Worm (Caenorhabditis elegans) whole organism, early embryonic: ENCODE data around the gene itm-2.
A peak's percentile ranks its signal among the peaks of the same experiment; 100 is the strongest.

Experiments used
- B0310.2 ChIP-seq: sonication (generic microtip); optimal IDR thresholded peaks from 2 replicates; lab custom pipeline; 2016; ENCODE audit warnings: mild to moderate bottlenecking, missing genetic modification characterization, missing compliant biosample characterization
- F13C5.2 ChIP-seq: sonication (generic microtip); optimal IDR thresholded peaks from 2 replicates; lab custom pipeline; 2017; ENCODE audit warnings: mild to moderate bottlenecking, missing genetic modification characterization, inconsistent platforms, missing compliant biosample characterization
- aly-1 ChIP-seq: sonication (generic microtip); optimal IDR thresholded peaks from 2 replicates; lab custom pipeline; 2016; ENCODE audit warnings: missing genetic modification characterization, missing compliant biosample characterization
- ama-1 ChIP-seq: fragments of 150-350 bp; optimal IDR thresholded peaks from 2 replicates; lab custom pipeline; 2014
- ceh-13 ChIP-seq: fragments of 200-800 bp; sonication (Bioruptor generic); optimal IDR thresholded peaks from 2 replicates; lab custom pipeline; 2018; ENCODE audit warnings: mild to moderate bottlenecking, missing genetic modification characterization, missing compliant biosample characterization
- ceh-36 ChIP-seq: sonication (generic microtip); optimal IDR thresholded peaks from 2 replicates; lab custom pipeline; 2016; ENCODE audit warnings: missing genetic modification characterization, inconsistent platforms, missing compliant biosample characterization
- ets-7 ChIP-seq: sonication (generic microtip); optimal IDR thresholded peaks from 2 replicates; lab custom pipeline; 2016; ENCODE audit warnings: missing genotype, missing genetic modification characterization, missing compliant biosample characterization
- flt-1 ChIP-seq: fragments of 200-800 bp; sonication (Bioruptor generic); IDR thresholded peaks from 2 replicates; pipeline ENCODE4 v1.3.6; 2022; ENCODE audit warnings: missing genetic modification characterization, missing compliant biosample characterization
- hmbx-1 ChIP-seq: sonication (generic microtip); optimal IDR thresholded peaks from 2 replicates; lab custom pipeline; 2016; ENCODE audit warnings: mild to moderate bottlenecking, missing genetic modification characterization, missing compliant biosample characterization
- hmg-4 ChIP-seq: fragments of 200-800 bp; sonication (Bioruptor generic); optimal IDR thresholded peaks from 2 replicates; lab custom pipeline; 2018; ENCODE audit warnings: mild to moderate bottlenecking, missing genetic modification characterization, missing compliant biosample characterization
- hnd-1 ChIP-seq: sonication (generic microtip); optimal IDR thresholded peaks from 2 replicates; lab custom pipeline; 2016; ENCODE audit warnings: missing genetic modification characterization, missing compliant biosample characterization
- pes-1 ChIP-seq: fragments of 200-800 bp; sonication (Bioruptor generic); IDR thresholded peaks from 2 replicates; pipeline ENCODE4 v1.3.6; 2022; ENCODE audit warnings: missing genetic modification reagents, missing genetic modification characterization, missing compliant biosample characterization
- scrt-1 ChIP-seq: fragments of 200-800 bp; sonication (Bioruptor generic); IDR thresholded peaks from 2 replicates; pipeline ENCODE4 v1.3.6; 2022; ENCODE audit warnings: missing genetic modification characterization, missing compliant biosample characterization
- sea-1 ChIP-seq: fragments of 200-800 bp; sonication (Bioruptor generic); conservative IDR thresholded peaks from 2 replicates; pipeline ENCODE4 v1.3.6; 2022; ENCODE audit warnings: missing genetic modification characterization, missing compliant biosample characterization
- tbx-11 ChIP-seq: fragments of 200-800 bp; sonication (Bioruptor generic); IDR thresholded peaks from 2 replicates; pipeline ENCODE4 v1.3.6; 2022; ENCODE audit warnings: missing genetic modification characterization, missing compliant biosample characterization
- tbx-37 ChIP-seq: fragments of 200-800 bp; sonication (Bioruptor generic); conservative IDR thresholded peaks from 2 replicates; pipeline ENCODE4 v1.3.6; 2022; ENCODE audit warnings: missing genetic modification reagents, missing genetic modification characterization, missing compliant biosample characterization
- tra-4 ChIP-seq: sonication (generic microtip); optimal IDR thresholded peaks from 2 replicates; lab custom pipeline; 2017; ENCODE audit warnings: missing genetic modification characterization, missing compliant biosample characterization

itm-2 gene

DNA sequence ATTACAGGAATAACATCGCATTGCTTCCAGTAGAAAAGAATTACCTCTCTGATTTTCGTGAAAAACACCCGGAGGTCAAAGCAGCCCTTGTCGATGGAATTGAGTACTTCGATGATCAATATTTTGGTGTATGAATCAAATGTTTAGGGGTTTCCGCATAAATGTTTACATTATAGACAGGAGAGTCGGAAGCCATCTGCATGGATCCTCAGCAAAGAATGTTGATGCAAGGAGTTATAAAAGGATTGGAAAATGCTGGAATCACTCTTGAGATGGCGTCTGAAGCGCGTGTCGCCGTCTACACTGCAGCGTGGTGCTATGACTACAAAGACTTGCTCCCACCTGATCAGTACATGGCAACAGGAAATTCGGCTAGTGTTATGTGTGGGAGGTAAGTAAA, 30.7 kb upstream of the itm-2 start, which contains the start of gene C41A3.2:
Gene C41A3.2, minus strand, starts transcription at position 101 of the 400 bp plus-strand sequence.
- TF ChIP-seq tbx-37 (GFP tag; lab: Robert Waterston, UW): no peak
- TF ChIP-seq ceh-36 (tag; lab: Kevin White, UChicago): no peak
- no peak for TF ChIP-seq pes-1
- TF ChIP-seq hmbx-1: no peak

DNA sequence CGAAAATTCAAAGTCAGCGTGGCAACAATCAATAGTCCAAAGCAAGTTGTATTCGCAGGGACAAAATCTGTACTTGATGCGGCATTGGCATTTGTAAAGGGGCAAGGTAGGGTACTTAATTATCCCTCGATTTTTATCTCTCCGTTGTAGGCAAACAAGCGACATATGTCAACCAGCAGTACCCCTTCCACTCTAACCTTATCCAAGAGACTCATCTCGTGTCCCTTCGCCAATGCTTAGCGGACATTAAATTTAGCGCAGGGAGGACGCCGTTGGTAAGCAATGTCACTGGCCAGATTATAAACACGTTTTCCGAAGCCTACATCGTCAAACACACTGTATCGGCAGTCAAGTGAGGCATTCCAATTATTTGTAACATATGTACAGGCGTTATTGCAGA, 15.6 kb upstream of the itm-2 start:
- no peak for TF ChIP-seq hmbx-1
- TF ChIP-seq ceh-36 (tag; lab: Kevin White, UChicago): peak; percentile 35
- TF ChIP-seq flt-1: peak; percentile 67
- TF ChIP-seq aly-1 (tag; lab: Kevin White, UChicago): no peak
- no peak for TF ChIP-seq ets-7 (tag; lab: Kevin White, UChicago)
- no peak for TF ChIP-seq pes-1
- TF ChIP-seq tbx-11: peak; percentile 75
- no peak for TF ChIP-seq B0310.2 (tag; lab: Kevin White, UChicago)
- peak; percentile 93 for TF ChIP-seq hmg-4 (GFP tag; lab: Kevin White, UChicago)
- peak; percentile 97 for TF ChIP-seq F13C5.2 (tag; lab: Kevin White, UChicago)
- TF ChIP-seq ceh-13 (GFP tag; lab: Kevin White, UChicago): peak; percentile 36
- TF ChIP-seq sea-1: 0 out of 2 replicates have a peak, but pooled peaks have one; percentile 40
- TF ChIP-seq tbx-37 (GFP tag; lab: Robert Waterston, UW): peak; percentile 68; the same call in 1 of the 2 replicates
- no peak for TF ChIP-seq ama-1 (lab: Kevin White, UChicago)
- TF ChIP-seq scrt-1 (GFP tag; lab: Robert Waterston, UW): 0 out of 2 replicates have a peak, but pooled peaks have one; percentile 41
- no peak for TF ChIP-seq hnd-1

DNA sequence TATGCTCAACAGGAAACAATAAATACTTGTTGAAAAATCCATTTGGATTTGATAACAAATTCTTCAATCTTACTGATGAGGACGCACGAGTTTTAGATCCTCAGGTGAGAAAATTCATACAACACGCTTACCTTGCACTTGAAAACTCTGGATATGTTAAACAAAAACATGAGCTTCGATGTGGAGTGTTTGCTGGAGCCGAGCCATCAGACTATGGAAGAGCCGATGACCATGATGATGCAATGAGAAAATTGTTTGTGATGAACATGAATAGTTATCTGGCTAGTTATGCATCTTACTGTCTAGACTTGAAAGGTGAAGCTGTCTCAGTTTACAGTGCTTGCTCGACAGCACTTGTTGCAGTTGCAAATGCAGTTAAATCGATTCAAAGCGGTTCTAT, 11.1 kb upstream of the itm-2 start:
- TF ChIP-seq F13C5.2 (tag; lab: Kevin White, UChicago) (no peak), ceh-36 (tag; lab: Kevin White, UChicago) (no peak), ets-7 (tag; lab: Kevin White, UChicago) (no peak), tbx-11 (no peak), hmbx-1 (no peak), B0310.2 (tag; lab: Kevin White, UChicago) (no peak), tra-4 (tag; lab: Kevin White, UChicago) (no peak), tbx-37 (GFP tag; lab: Robert Waterston, UW) (no peak), hnd-1 (no peak), sea-1 (no peak), scrt-1 (GFP tag; lab: Robert Waterston, UW) (no peak), aly-1 (tag; lab: Kevin White, UChicago) (no peak), pes-1 (no peak), flt-1 (no peak), ama-1 (lab: Kevin White, UChicago) (no peak), hmg-4 (GFP tag; lab: Kevin White, UChicago) (no peak), ceh-13 (GFP tag; lab: Kevin White, UChicago) (no peak)

DNA sequence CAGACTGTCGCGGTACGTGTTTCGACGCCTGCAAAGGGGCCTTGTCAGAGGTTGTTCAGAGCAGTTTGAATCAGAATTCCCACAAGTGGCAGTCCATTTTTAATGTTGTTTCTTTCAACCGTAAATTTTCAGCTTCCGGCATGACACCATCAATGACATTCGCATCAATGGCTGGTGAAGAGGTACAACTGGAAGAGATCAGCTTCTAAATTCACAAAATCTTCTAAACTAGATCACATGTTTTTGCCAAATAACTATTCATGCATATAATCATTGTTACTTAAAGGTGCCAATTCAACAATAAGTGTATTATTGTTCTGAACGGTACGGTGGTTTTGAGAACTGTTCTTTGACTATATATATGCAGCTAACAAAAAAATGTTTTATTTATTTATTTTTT, 2.4 kb downstream of the itm-2 start:
- TF ChIP-seq B0310.2 (tag; lab: Kevin White, UChicago) (no peak), ceh-13 (GFP tag; lab: Kevin White, UChicago) (no peak), pes-1 (no peak), tbx-11 (no peak), hnd-1 (no peak), flt-1 (no peak), sea-1 (no peak), hmg-4 (GFP tag; lab: Kevin White, UChicago) (no peak), ets-7 (tag; lab: Kevin White, UChicago) (no peak), hmbx-1 (no peak), ama-1 (lab: Kevin White, UChicago) (no peak)

DNA sequence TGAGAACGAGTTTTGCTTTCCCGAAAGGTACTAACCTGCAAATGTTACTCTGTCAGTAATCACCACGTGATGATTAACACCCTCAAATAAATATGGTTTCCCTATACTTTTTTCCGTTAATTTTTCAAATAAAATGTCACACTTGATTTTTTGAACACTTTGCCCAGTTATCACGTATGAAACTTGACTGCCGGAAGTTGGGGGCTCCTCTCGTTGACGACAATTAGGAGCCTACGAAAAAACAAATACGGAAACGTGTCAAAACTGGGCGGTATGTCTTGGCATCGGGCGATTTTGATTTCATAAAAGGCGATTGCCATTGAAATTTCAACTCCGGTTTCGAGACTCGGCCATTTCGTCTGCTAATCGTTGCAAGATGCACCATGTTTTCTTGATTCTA, 3.0 kb downstream of the itm-2 start, which contains the start of gene C25F6.8:
Gene C25F6.8, plus strand, starts transcription at position 301 of the 400 bp plus-strand sequence.
- TF ChIP-seq ets-7 (tag; lab: Kevin White, UChicago) (no peak), tra-4 (tag; lab: Kevin White, UChicago) (no peak), sea-1 (no peak)

DNA sequence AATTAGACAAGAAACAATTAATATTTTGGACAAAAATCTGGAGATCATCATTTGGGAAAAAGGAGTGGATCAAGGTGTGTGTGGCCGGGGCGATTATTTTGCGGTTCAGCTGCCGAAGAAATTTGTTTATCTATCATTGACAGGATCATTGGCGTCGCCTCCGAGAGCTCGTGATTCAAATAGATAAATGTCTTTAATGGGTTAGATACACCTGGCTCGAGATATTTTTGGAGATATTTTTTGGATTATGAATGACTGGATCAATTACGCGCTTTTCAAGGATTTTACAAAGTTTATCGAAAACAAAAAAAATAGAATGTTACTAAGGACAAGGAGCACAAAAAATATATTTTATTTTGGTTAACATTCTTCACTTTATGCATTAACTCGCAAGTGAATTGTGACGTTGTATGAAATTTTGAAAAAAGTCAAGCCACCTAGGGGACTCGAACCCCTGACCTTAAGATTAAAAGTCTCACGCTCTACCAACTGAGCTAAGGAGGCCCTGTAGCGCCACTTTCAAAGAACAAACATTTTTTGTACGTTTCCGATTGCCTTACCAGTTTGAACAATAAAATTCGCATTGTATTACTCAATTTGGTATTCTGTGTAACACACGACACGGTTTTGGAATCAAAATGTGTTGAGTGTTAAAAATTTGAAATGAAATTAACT, 5.9 kb downstream of the itm-2 start, which contains the start of gene C25F6.6:
Gene C25F6.6, minus strand, starts transcription at position 51 of the 675 bp plus-strand sequence.
- TF ChIP-seq ets-7 (tag; lab: Kevin White, UChicago): no peak
- TF ChIP-seq hmbx-1: no peak
- no peak for TF ChIP-seq flt-1
- no peak for TF ChIP-seq hmg-4 (GFP tag; lab: Kevin White, UChicago)
- no peak for TF ChIP-seq ama-1 (lab: Kevin White, UChicago)
- no peak for TF ChIP-seq F13C5.2 (tag; lab: Kevin White, UChicago)
- TF ChIP-seq tbx-11: no peak
- no peak for TF ChIP-seq tra-4 (tag; lab: Kevin White, UChicago)
- no peak for TF ChIP-seq scrt-1 (GFP tag; lab: Robert Waterston, UW)
- no peak for TF ChIP-seq hnd-1

DNA sequence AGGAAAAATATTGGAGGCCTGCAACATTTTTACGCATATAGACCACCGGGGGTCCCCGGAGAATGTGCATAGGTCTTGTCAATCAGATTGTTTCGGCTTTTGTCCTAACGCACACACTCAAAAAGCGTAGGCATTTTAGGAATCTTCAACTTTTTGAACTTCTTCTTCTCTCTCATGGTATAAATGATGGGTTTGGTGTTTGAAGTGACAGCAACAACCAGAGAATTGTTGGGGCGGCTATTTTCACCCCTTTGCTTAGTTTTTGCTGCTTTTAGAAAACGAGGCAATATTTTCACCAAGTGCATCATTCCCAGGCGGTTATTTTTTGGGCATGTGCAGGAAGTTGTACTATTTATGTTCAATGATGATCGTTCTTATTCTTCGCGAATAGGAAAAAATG, 6.7 kb downstream of the itm-2 start:
- no peak for TF ChIP-seq F13C5.2 (tag; lab: Kevin White, UChicago)

DNA sequence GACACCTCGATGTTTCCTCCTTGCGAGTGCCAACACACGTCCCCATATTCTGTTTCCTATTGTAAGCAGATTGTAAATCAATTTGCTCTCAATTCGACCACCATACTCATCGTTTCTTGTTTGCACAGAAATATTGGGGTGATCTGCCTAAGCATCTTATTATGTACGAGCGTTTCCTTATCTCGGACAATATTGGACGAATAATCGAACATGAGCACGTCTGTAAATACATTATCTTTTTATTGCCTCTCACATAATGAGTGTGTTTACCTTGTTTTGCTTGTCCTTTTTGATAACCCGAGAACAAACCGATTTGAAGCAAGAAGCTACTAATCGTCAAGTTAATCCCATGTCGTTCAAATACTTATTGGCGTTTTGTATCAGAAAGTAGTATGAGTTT, 10.1 kb downstream of the itm-2 start:
- TF ChIP-seq hmg-4 (GFP tag; lab: Kevin White, UChicago) (no peak), sea-1 (no peak), tbx-37 (GFP tag; lab: Robert Waterston, UW) (no peak), pes-1 (no peak)
